Fruit fly (Drosophila melanogaster): ENCODE data around the gene CG9701.

dm6 chr3L:16772755-16773523 is 39.6 kb downstream of the CG9701 start:
- TF ChIP-seq Crg-1 (GFP tag; optimal IDR thresholded peaks at IDR 0.05): no peak
- no peak for TF ChIP-seq CG7045 (GFP tag; optimal IDR thresholded peaks at IDR 0.05)
- no peak for TF ChIP-seq kay (GFP tag; ENCODE audit: borderline replicate concordance)
- no peak for TF ChIP-seq CG7101 (tag; optimal IDR thresholded peaks at IDR 0.05)

Measured in whole organism, adult.